Worm (Caenorhabditis elegans): ENCODE data around the gene ugt-46.

The ugt-46 gene

DNA sequence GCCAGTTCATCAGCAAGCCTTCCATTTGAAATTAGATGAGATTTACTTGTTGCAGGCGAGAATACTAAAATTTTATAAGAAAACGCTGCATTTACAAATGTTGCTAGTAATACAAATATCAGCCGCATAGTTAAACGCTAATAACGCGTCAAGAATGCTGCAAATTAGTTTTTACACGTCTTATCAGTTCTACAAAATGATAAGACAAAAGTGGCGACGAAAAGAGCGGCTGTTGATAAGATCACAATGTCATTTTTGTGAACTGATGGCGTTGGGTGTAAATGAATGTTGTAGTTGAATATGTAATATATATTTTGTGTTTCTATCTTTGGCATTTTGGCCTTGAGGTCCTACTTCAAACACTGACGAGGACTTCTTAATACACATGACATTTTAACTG, at the start of gene ugt-46:
ugt-46 (minus strand) TSS at position 279 of the 400 bp plus-strand sequence.
- TF ChIP-seq crh-2 (tag; optimal IDR thresholded peaks at IDR 0.05) = peak; percentile 63
- TF ChIP-seq elt-3 (tag; optimal IDR thresholded peaks at IDR 0.05) = no peak
- TF ChIP-seq sma-9 (GFP tag; optimal IDR thresholded peaks at IDR 0.05) = peak; percentile 46
- no peak for TF ChIP-seq sma-9 (tag; optimal IDR thresholded peaks at IDR 0.05)
- peak; percentile 94 for TF ChIP-seq fos-1 (tag; optimal IDR thresholded peaks at IDR 0.05)

DNA sequence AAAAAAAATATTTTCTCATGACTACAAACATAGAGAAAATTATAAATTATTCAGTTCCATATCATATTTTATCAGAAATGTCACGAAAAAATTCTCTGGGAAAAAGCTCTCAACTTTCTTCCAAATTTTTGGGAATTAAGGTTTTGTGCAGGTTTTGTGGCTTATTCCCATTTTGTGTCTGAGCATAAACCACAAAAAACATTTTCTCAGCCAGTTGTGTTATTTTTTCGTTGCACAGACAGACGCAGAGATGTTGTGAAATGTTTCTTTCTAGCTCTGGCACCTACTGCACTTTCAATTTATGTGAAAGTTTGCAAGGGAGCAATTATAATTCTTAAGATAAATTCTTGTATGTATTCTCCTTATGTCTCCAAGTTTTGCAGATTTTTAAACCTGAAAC, 45.0 kb upstream of the ugt-46 start:
- TF ChIP-seq ztf-4 (tag; optimal IDR thresholded peaks at IDR 0.05) (no peak), mdl-1 (tag; optimal IDR thresholded peaks at IDR 0.05) (no peak), crh-2 (tag; optimal IDR thresholded peaks at IDR 0.05) (no peak), lsy-2 (tag; optimal IDR thresholded peaks at IDR 0.05) (no peak), skn-1 (tag; optimal IDR thresholded peaks at IDR 0.05) (no peak), lin-39 (tag; optimal IDR thresholded peaks at IDR 0.05) (no peak), nhr-77 (tag; optimal IDR thresholded peaks at IDR 0.05) (no peak), unc-55 (GFP tag; optimal IDR thresholded peaks at IDR 0.05) (peak; percentile 36)

DNA sequence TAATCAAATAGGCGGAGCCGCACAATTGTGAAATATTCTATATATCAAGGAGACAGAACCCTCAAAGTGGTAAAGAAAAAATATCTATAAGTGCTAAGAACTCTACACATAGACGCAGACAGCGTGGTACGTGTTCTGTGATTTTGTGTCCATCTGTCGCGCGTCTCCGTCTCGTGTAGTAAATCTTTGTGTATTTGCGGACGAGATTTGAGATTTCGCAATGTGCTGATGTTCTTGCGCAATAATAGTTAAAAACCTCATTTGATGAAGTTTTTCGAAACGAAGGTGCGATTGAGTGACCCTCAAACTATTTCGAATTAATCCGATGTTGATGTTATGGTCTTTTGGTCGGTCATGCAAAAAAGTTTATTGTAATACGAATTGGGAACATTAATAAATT, 43.2 kb upstream of the ugt-46 start:
- TF ChIP-seq Y55F3AM.14 (GFP tag; optimal IDR thresholded peaks at IDR 0.05) (no peak), crh-2 (tag; optimal IDR thresholded peaks at IDR 0.05) (peak; percentile 31), unc-55 (GFP tag; optimal IDR thresholded peaks at IDR 0.05) (peak; percentile 92), mbf-1 (tag; optimal IDR thresholded peaks at IDR 0.05) (no peak), nhr-6 (tag; optimal IDR thresholded peaks at IDR 0.05) (no peak), elt-1 (tag; optimal IDR thresholded peaks at IDR 0.05) (no peak), ama-1 (optimal IDR thresholded peaks at IDR 0.05) (no peak), snpc-4 (tag; optimal IDR thresholded peaks at IDR 0.05) (peak; percentile 17), F13H6.1 (tag; optimal IDR thresholded peaks at IDR 0.05) (peak; percentile 46), nhr-21 (tag; optimal IDR thresholded peaks at IDR 0.05) (no peak), ztf-4 (tag; optimal IDR thresholded peaks at IDR 0.05) (peak; percentile 4), lin-13 (GFP tag; optimal IDR thresholded peaks at IDR 0.05) (peak; percentile 15), zag-1 (tag; optimal IDR thresholded peaks at IDR 0.05) (peak; percentile 59), mdl-1 (tag; optimal IDR thresholded peaks at IDR 0.05) (peak in 1 of 2 experiments; percentile 35), lsy-2 (tag; optimal IDR thresholded peaks at IDR 0.05) (peak in 1 of 2 experiments; percentile 47), egl-27 (tag; optimal IDR thresholded peaks at IDR 0.05) (no peak), fos-1 (tag; optimal IDR thresholded peaks at IDR 0.05) (peak; percentile 15), sma-3 (GFP tag; optimal IDR thresholded peaks at IDR 0.05) (no peak), lin-11 (tag; optimal IDR thresholded peaks at IDR 0.05) (peak; percentile 54), ZK546.5 (tag; optimal IDR thresholded peaks at IDR 0.05) (no peak), aly-2 (tag; optimal IDR thresholded peaks at IDR 0.05) (no peak), sma-9 (GFP tag; optimal IDR thresholded peaks at IDR 0.05) (peak; percentile 74), sma-9 (tag; optimal IDR thresholded peaks at IDR 0.05) (no peak), nhr-129 (tag; optimal IDR thresholded peaks at IDR 0.05) (peak; percentile 96), sem-4 (tag; optimal IDR thresholded peaks at IDR 0.05) (peak; percentile 2), ztf-11 (tag; optimal IDR thresholded peaks at IDR 0.05) (no peak), lin-39 (tag; optimal IDR thresholded peaks at IDR 0.05) (no peak), unc-39 (tag; optimal IDR thresholded peaks at IDR 0.05) (no peak), gmeb-1 (tag; optimal IDR thresholded peaks at IDR 0.05) (no peak), ceh-82 (tag; optimal IDR thresholded peaks at IDR 0.05) (no peak), C34F6.9 (tag; optimal IDR thresholded peaks at IDR 0.05) (peak; percentile 84), nhr-25 (tag; optimal IDR thresholded peaks at IDR 0.05) (peak; percentile 15)

DNA sequence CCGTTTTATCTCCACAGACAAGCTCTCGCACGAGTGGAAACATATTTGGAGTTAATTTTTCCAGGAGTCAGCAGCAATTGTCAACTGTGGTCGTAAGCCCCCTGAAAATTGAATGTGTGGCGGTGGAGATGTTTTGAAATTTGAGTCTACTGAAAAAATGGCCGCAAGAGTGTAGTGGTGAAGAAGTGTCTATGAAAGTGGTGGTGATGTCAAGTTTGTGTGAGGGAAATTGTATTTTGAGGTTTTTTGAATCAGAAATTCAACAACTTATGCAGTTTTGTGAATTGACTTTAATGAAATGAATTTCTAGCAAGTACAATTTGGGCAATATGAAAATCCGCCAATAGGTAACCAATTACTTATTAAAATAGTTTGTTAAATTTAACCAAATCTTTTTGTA, 42.5 kb upstream of the ugt-46 start, which contains the start of gene mrp-2:
mrp-2 (minus strand) TSS at position 101 of the 400 bp plus-strand sequence.
- no peak for TF ChIP-seq nhr-77 (tag; optimal IDR thresholded peaks at IDR 0.05)
- no peak for TF ChIP-seq nhr-21 (tag; optimal IDR thresholded peaks at IDR 0.05)
- TF ChIP-seq unc-39 (tag; optimal IDR thresholded peaks at IDR 0.05) = no peak
- TF ChIP-seq ama-1 (optimal IDR thresholded peaks at IDR 0.05) = no peak

DNA sequence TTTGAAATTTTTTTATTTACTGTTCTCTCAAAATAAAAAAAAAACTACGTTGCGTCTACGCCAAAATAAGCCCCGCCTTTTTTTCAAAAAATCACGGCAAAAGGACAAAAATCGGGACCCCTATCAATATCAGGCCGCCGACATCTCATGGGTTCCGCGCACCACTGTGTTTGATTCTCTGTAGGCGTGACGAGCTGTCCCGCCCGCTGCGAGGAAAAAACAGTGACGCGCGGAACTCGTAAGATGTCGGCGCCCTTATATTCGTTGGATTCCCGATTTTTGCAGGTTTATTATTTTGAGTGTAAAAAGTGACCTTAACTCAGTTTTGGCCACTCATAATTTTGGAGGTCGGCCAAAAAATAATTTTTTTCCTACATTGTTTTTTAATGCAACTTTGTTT, 41.3 kb upstream of the ugt-46 start:
- TF ChIP-seq mdl-1 (tag; optimal IDR thresholded peaks at IDR 0.05) (no peak), ztf-11 (tag; optimal IDR thresholded peaks at IDR 0.05) (no peak), ZK546.5 (tag; optimal IDR thresholded peaks at IDR 0.05) (no peak), F13H6.1 (tag; optimal IDR thresholded peaks at IDR 0.05) (no peak), nhr-77 (tag; optimal IDR thresholded peaks at IDR 0.05) (no peak), snpc-4 (tag; optimal IDR thresholded peaks at IDR 0.05) (no peak), nhr-11 (tag; optimal IDR thresholded peaks at IDR 0.05) (no peak), lin-11 (tag; optimal IDR thresholded peaks at IDR 0.05) (no peak), elt-3 (tag; optimal IDR thresholded peaks at IDR 0.05) (no peak), alr-1 (tag; optimal IDR thresholded peaks at IDR 0.05) (no peak), R02D3.7 (tag; optimal IDR thresholded peaks at IDR 0.05) (no peak), blmp-1 (tag; optimal IDR thresholded peaks at IDR 0.05; ENCODE audit: insufficient read depth) (no peak), ztf-4 (tag; optimal IDR thresholded peaks at IDR 0.05) (no peak), zag-1 (tag; optimal IDR thresholded peaks at IDR 0.05) (no peak)

Measured in whole organism, L2 larva.